Fruit fly (Drosophila melanogaster) S2 (cell line): ENCODE measurements around the gene mad2.

Source experiments
- CG8478 ChIP-seq: fragments of >200 bp; optimal IDR thresholded peaks from 2 replicates; lab custom pipeline; 2018
- CTCF ChIP-seq, 2 experiments: fragments of >200 bp; optimal IDR thresholded peaks; 2 replicates each; lab custom pipeline; 2018

The mad2 gene

dm6 chr3L:5813016-5813415 lies at the start of gene mad2:
Gene mad2, minus strand, starts transcription at chr3L:5813093.
- TF ChIP-seq CG8478 (lab: Kevin White, UChicago) (no peak), CTCF (optimal IDR thresholded peaks at IDR 0.05; lab: Kevin White, UChicago) (peak; percentile 42 to 64)

DNA sequence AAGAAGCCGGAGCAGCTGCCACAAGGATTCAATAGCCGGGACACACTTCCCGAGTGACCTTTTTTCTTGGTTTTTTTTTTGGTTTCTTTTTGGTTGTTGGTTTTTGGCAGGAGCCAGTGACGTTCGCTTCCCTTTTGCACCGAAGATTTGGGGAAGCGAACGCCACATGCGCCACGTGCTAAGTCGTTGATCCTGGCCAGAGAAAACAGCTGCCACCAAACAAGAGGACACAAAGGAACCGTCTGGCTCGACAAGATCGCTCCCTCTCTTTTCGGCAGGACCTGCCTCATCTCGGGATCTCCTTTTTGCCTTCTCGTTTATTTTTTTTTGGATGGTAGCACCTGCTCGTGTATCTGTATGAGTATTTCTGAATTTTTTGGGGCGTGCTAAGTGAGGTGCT lies 46.1 kb upstream of the mad2 start:
- no peak for TF ChIP-seq CG8478 (lab: Kevin White, UChicago)
- no peak for TF ChIP-seq CTCF (optimal IDR thresholded peaks at IDR 0.05; lab: Kevin White, UChicago)

DNA sequence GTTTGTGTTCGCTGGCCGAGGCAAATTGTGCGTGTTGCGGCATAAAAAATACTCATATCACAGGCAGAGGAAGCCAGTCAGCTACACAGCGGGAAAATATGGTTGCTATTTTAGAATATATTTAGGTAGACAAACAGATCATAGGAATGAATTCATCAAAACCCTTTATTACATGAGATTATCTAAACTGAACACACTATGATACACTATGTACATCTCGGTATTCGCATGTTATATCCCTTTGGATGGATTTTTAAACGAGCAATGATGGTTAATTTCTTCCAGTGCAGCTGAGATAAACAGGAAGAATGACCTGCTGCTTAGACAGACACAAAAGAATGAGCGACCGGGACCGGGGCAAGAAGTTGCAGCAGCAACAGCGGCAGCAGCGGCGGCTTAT lies 44.0 kb upstream of the mad2 start:
- TF ChIP-seq CTCF (optimal IDR thresholded peaks at IDR 0.05; lab: Kevin White, UChicago) (no peak), CG8478 (lab: Kevin White, UChicago) (no peak)

- TF ChIP-seq CTCF (optimal IDR thresholded peaks at IDR 0.05; lab: Kevin White, UChicago) (no peak), CG8478 (lab: Kevin White, UChicago) (no peak)
These were observed 43.4 kb upstream of the mad2 start for dm6 chr3L:5856081-5856826.

DNA sequence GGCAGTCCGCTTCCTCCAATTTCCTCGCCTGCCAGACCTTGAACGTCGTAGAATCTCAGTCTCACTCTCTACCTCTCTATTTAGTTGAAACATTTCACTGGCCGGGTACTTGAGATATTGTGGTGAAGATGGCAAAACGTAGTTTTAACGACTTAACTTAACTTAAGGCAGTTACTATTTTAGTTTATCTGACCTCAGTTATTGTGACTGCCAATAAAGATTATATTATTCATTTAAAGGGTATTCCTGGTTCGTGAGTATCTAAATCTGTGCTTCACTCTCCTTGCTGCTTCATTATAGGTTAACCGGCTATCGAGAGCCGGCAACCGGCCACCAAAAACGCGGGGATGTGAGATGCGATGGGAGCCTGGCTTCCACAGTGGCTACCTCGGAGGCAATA lies 42.2 kb upstream of the mad2 start:
- TF ChIP-seq CG8478 (lab: Kevin White, UChicago) (no peak), CTCF (optimal IDR thresholded peaks at IDR 0.05; lab: Kevin White, UChicago) (no peak)

DNA sequence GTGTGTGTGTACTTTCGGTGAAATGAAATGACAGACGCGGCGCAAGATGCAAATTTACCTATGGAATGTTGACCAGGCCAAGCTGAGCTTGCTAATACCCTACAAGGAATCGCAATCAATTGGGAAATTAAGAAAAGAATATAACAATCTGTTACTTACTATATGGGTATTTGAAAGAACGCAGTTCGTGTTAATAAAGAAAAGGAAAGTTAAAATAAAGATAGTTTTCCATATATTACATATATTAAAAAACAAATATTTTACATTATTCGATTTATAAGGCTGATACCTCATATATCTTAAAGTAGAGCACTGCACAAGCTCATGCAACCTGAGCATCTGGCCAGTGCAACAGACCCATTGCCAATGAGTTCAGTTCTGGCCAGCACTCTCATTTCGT lies 38.7 kb upstream of the mad2 start:
- TF ChIP-seq CG8478 (lab: Kevin White, UChicago), result no peak

dm6 chr3L:5848929-5849328 lies 36.0 kb upstream of the mad2 start:
- TF ChIP-seq CG8478 (lab: Kevin White, UChicago) (no peak), CTCF (optimal IDR thresholded peaks at IDR 0.05; lab: Kevin White, UChicago) (no peak)

DNA sequence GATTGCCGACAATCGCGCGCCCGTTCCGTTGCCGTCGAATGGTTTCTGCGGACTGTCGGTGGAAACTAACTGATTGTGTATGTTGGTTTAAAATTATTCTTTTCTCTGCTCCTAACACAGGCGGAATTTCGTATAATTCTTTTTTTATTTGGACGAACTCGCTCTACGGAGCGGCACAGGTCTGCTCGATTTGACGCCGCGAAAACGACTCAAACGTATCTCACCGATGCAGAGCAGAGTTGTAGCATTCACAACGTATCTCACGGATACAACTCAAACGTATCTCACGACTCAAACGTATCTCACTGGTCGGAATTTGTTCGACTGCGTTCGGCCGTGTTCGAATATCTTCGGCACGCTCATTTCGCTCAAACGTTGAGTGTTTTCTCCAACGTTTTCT lies 32.6 kb upstream of the mad2 start, which contains the start of gene vn:
TSS of gene vn (minus strand) at position 199 of the 400 bp plus-strand sequence.
- TF ChIP-seq CG8478 (lab: Kevin White, UChicago) (no peak), CTCF (optimal IDR thresholded peaks at IDR 0.05; lab: Kevin White, UChicago) (no peak)

- TF ChIP-seq CTCF (optimal IDR thresholded peaks at IDR 0.05; lab: Kevin White, UChicago), result no peak
- TF ChIP-seq CG8478 (lab: Kevin White, UChicago), result no peak
These were observed 31.1 kb upstream of the mad2 start for dm6 chr3L:5843895-5844576.

DNA sequence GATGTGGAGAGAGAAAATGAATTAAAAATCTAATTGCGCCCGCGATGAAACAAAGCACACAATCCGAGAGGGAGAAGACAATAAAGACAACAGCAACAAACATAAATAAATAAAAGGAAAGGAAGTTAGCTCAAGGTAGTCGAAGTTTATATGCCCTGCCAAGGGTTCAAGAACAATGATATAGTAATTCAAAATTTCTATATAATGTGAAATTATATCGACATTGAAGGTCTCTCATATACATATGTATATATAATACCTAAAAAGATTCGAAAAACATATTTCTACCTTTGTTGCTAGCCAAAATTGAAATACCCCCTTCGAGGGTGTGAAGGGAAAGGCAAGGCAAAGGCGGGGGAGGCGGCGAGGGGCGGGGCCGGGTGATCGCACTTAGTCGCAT lies 28.0 kb upstream of the mad2 start:
- TF ChIP-seq CTCF (optimal IDR thresholded peaks at IDR 0.05; lab: Kevin White, UChicago) (no peak), CG8478 (lab: Kevin White, UChicago) (no peak)

DNA sequence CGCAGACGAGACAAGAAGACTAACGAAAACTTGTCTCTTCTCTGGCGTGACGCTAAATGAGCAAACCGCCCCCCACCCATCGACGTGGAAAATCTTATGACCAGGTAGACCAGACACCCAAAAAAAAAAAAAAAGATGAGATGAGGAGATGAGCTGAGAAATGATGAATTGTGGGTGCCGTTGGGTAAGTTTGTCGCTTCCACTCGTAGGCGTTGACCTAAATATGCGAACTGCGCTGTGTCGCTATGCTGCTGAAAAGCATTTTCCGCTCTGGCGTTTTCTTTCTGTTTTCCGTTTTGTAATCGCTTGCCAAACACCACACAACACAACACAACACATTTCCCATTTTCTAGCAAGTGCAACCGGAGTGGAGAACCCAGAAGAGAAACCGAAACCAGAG lies 26.0 kb upstream of the mad2 start:
- TF ChIP-seq CG8478 (lab: Kevin White, UChicago) (no peak), CTCF (optimal IDR thresholded peaks at IDR 0.05; lab: Kevin White, UChicago) (no peak)

DNA sequence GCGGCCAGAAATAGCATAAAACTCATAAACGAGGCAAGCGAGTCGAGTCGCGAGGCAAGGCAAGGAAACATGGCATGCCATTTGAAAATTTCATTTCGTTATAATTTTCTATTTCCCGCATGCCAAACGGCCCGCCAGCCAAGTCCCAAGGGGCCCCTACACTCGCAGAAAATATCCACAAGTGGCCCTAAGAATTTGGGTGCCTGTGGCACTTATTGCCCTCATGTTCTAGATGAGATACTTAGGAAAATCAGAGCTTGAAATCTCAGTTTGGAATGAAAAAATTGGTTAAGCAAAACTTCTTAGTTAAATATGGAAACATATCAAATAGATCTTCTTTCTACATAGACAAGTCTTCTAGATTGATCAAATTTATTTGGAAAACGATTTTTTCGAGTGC lies 25.4 kb upstream of the mad2 start:
- TF ChIP-seq CTCF (optimal IDR thresholded peaks at IDR 0.05; lab: Kevin White, UChicago) (no peak), CG8478 (lab: Kevin White, UChicago) (no peak)

DNA sequence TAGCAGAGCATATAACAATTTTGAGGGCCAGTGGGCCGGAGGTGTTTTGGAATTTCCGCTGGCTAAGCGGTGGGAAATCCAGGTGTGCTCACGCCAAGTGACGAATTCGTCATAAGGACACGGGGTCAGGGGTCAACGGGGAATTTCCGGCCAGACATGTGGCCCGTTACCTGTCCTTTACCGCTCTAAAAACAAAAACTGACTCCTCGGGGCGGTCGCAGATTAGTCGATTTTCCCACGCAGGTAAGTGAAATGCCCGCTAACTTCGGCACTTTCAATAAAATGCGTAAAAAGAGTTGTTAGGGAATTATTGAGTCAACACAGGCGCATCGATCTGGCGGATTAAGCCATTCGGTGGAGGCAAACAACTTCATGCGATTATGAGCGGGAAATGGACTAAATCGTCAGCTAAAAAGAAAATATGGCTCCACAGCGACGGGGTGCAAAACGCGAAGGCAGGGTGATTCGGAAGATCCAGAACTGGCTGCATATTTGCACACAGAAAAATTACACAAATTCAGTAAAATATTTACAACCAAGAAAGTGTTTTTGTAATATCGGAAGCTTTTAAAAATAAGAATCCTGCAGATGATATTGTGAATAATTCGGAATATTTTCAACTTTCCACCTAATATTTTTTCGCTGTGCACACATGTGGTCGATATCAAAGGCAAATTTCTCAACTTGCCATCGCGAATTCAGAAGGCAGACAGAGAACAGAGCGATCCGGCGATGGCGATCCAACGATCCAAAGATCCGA lies 23.2 kb upstream of the mad2 start:
- no peak for TF ChIP-seq CG8478 (lab: Kevin White, UChicago)
- no peak for TF ChIP-seq CTCF (optimal IDR thresholded peaks at IDR 0.05; lab: Kevin White, UChicago)

- TF ChIP-seq CTCF (optimal IDR thresholded peaks at IDR 0.05; lab: Kevin White, UChicago) (no peak), CG8478 (lab: Kevin White, UChicago) (no peak)
These were observed 22.5 kb upstream of the mad2 start for dm6 chr3L:5835431-5835830.

DNA sequence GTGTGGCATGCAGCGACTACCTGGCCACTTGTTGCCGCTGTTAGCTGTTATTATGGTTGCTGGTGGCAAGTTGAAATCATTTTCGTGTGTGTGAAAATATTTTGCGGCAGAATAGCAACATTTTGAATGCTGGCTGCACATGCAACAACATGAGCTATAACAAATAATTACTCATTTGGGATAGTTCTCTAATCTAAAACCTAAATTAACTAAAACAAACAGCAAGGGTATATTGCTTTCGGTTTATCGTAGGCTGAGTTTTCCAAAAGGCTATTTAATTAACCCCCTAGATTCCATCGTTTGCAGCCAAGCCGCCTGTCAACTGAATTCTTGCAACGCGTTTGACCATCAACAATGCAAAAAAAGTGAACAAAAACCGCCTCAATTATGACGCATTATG lies 21.9 kb upstream of the mad2 start:
- TF ChIP-seq CTCF (optimal IDR thresholded peaks at IDR 0.05; lab: Kevin White, UChicago) (no peak), CG8478 (lab: Kevin White, UChicago) (no peak)
